Fruit fly (Drosophila melanogaster) whole organism: ENCODE measurements around the gene CG9743.

Experiments used
- pan ChIP-seq: fragments of >200 bp; optimal IDR thresholded peaks from 2 replicates; lab custom pipeline; 2017
- psq ChIP-seq: fragments of >200 bp; optimal IDR thresholded peaks from 2 replicates; lab custom pipeline; 2017
- usp ChIP-seq: fragments of >200 bp; optimal IDR thresholded peaks from 2 replicates; lab custom pipeline; 2017; ENCODE audit warnings: missing biosample characterization, missing genetic modification characterization, mixed read lengths

dm6 chr3R:30160312-30160942 is 42.4 kb downstream of the CG9743 start, which contains the start of gene CG11498:
- TF ChIP-seq pan (lab: Kevin White, UChicago): no peak
- TF ChIP-seq usp (GFP tag; lab: Kevin White, UChicago): no peak
- no peak for TF ChIP-seq psq
